Worm (Caenorhabditis elegans) whole organism, L3 larva: ENCODE measurements around the gene T04H1.12.

Experiments used
- elt-2 ChIP-seq: sonication (generic microtip); optimal IDR thresholded peaks from 2 replicates; lab custom pipeline; 2016; ENCODE audit warnings: missing genetic modification reagents, mild to moderate bottlenecking, missing genetic modification characterization, missing compliant biosample characterization
- fos-1 ChIP-seq: fragments of 150-350 bp; optimal IDR thresholded peaks from 2 replicates; lab custom pipeline; 2014; ENCODE audit warnings: missing biosample characterization, missing genetic modification characterization
- jun-1 ChIP-seq: fragments of 150-350 bp; optimal IDR thresholded peaks from 2 replicates; lab custom pipeline; 2014; ENCODE audit warnings: missing biosample characterization, missing genetic modification reagents, missing genetic modification characterization
- lin-15B ChIP-seq: fragments of 150-350 bp; optimal IDR thresholded peaks from 2 replicates; lab custom pipeline; 2014; ENCODE audit warnings: missing biosample characterization, missing genetic modification characterization
- lin-39 ChIP-seq: fragments of 150-350 bp; optimal IDR thresholded peaks from 2 replicates; lab custom pipeline; 2018; ENCODE audit warnings: missing biosample characterization, missing genetic modification reagents, missing genetic modification characterization
- nhr-237 ChIP-seq: fragments of 150-350 bp; optimal IDR thresholded peaks from 2 replicates; lab custom pipeline; 2014; ENCODE audit warnings: missing biosample characterization, missing genetic modification characterization
- unc-62 ChIP-seq: fragments of 150-350 bp; sonication (generic microtip); optimal IDR thresholded peaks from 4 replicates; lab custom pipeline; 2014; ENCODE audit warnings: missing biosample characterization, missing genetic modification reagents, missing genetic modification characterization
- ztf-11 ChIP-seq: fragments of 150-350 bp; optimal IDR thresholded peaks from 2 replicates; lab custom pipeline; 2014; ENCODE audit warnings: missing biosample characterization, missing genetic modification characterization
- ztf-4 ChIP-seq: fragments of 150-350 bp; optimal IDR thresholded peaks from 2 replicates; lab custom pipeline; 2014; ENCODE audit warnings: missing biosample characterization, missing genetic modification characterization

ce11 chrV:12283187-12283586 lies 27.7 kb downstream of the T04H1.12 start, which contains the start of gene F55C5.10:
- TF ChIP-seq nhr-237 (tag; lab: Kevin White, UChicago) (no peak), elt-2 (tag; lab: Kevin White, UChicago) (no peak), fos-1 (tag; lab: Kevin White, UChicago) (no peak), unc-62 (GFP tag; lab: Kevin White, UChicago) (no peak), jun-1 (tag; lab: Kevin White, UChicago) (no peak), lin-39 (tag; lab: Kevin White, UChicago) (no peak), lin-15B (tag; lab: Kevin White, UChicago) (no peak), ztf-11 (no peak), ztf-4 (tag; lab: Kevin White, UChicago) (no peak)
